Worm (Caenorhabditis elegans) whole organism, mixed stage, embryonic: ENCODE data around the gene ess-2.

ENCODE experiments used
- M03D4.4 ChIP-seq: sonication (generic microtip); optimal IDR thresholded peaks from 2 replicates; lab custom pipeline; 2017; ENCODE audit warnings: mild to moderate bottlenecking, missing genetic modification characterization, missing compliant biosample characterization
- bed-3 ChIP-seq: fragments of 200-800 bp; sonication (Bioruptor generic); optimal IDR thresholded peaks from 3 replicates; lab custom pipeline; 2018; ENCODE audit warnings: mild to moderate bottlenecking, missing genetic modification characterization, moderate library complexity, missing compliant biosample characterization
- blmp-1 ChIP-seq: fragments of 150-350 bp; optimal IDR thresholded peaks from 2 replicates; lab custom pipeline; 2014; ENCODE audit warnings: missing biosample characterization, missing genetic modification characterization
- ceh-39 ChIP-seq: fragments of 150-350 bp; optimal IDR thresholded peaks from 2 replicates; lab custom pipeline; 2014; ENCODE audit warnings: missing biosample characterization, missing genetic modification characterization
- ceh-43 ChIP-seq: fragments of 200-800 bp; sonication (Bioruptor generic); optimal IDR thresholded peaks from 2 replicates; lab custom pipeline; 2018; ENCODE audit warnings: mild to moderate bottlenecking, missing genetic modification characterization, moderate library complexity, missing compliant biosample characterization
- ceh-83 ChIP-seq: fragments of 200-800 bp; sonication (Bioruptor generic); optimal IDR thresholded peaks from 2 replicates; lab custom pipeline; 2018; ENCODE audit warnings: mild to moderate bottlenecking, missing genetic modification characterization, missing compliant biosample characterization
- ces-1 ChIP-seq: fragments of 150-350 bp; optimal IDR thresholded peaks from 2 replicates; lab custom pipeline; 2014; ENCODE audit warnings: missing biosample characterization, missing genetic modification reagents, missing genetic modification characterization
- cnd-1 ChIP-seq: fragments of 200-800 bp; sonication (Bioruptor generic); optimal IDR thresholded peaks from 2 replicates; lab custom pipeline; 2018; ENCODE audit warnings: mild to moderate bottlenecking, missing genetic modification characterization, missing compliant biosample characterization
- drap-1 ChIP-seq: fragments of 200-800 bp; sonication (Bioruptor generic); optimal IDR thresholded peaks from 3 replicates; lab custom pipeline; 2018; ENCODE audit warnings: mild to moderate bottlenecking, missing genetic modification characterization, missing compliant biosample characterization
- elt-1 ChIP-seq: sonication (generic microtip); optimal IDR thresholded peaks from 2 replicates; lab custom pipeline; 2017; ENCODE audit warnings: missing genetic modification characterization, mild to moderate bottlenecking, missing compliant biosample characterization, antibody characterized with exemption, moderate library complexity, borderline replicate concordance; ENCODE audit not compliant: insufficient read depth
- elt-3 ChIP-seq: fragments of 150-350 bp; optimal IDR thresholded peaks from 2 replicates; lab custom pipeline; 2014; ENCODE audit warnings: missing biosample characterization, missing genetic modification characterization
- flh-1 ChIP-seq: fragments of 200-800 bp; sonication (Bioruptor generic); optimal IDR thresholded peaks from 2 replicates; lab custom pipeline; 2018; ENCODE audit warnings: mild to moderate bottlenecking, missing genetic modification characterization, moderate library complexity, missing compliant biosample characterization
- ham-2 ChIP-seq: fragments of 200-800 bp; sonication (Bioruptor generic); optimal IDR thresholded peaks from 2 replicates; lab custom pipeline; 2018; ENCODE audit warnings: mild to moderate bottlenecking, missing genetic modification characterization, missing compliant biosample characterization
- hlh-1 ChIP-seq: fragments of 150-350 bp; optimal IDR thresholded peaks from 2 replicates; lab custom pipeline; 2014; ENCODE audit warnings: missing biosample characterization, missing genetic modification reagents, missing genetic modification characterization
- lin-13 ChIP-seq: fragments of 150-350 bp; optimal IDR thresholded peaks from 2 replicates; lab custom pipeline; 2014; ENCODE audit warnings: missing biosample characterization, missing genetic modification characterization
- lin-32 ChIP-seq: fragments of 200-800 bp; sonication (Bioruptor generic); optimal IDR thresholded peaks from 2 replicates; lab custom pipeline; 2018; ENCODE audit warnings: mild to moderate bottlenecking, missing genetic modification characterization, missing compliant biosample characterization
- lsy-2 ChIP-seq: fragments of 150-350 bp; optimal IDR thresholded peaks from 2 replicates; lab custom pipeline; 2014; ENCODE audit warnings: missing biosample characterization, missing genetic modification characterization
- mab-5 ChIP-seq: fragments of 150-350 bp; optimal IDR thresholded peaks from 2 replicates; lab custom pipeline; 2014; ENCODE audit warnings: missing biosample characterization, missing genetic modification characterization
- mep-1 ChIP-seq: fragments of 150-350 bp; optimal IDR thresholded peaks from 2 replicates; lab custom pipeline; 2017; ENCODE audit warnings: missing biosample characterization, missing genetic modification reagents, missing genetic modification characterization, inconsistent platforms
- mls-2 ChIP-seq: sonication (generic microtip); optimal IDR thresholded peaks from 2 replicates; lab custom pipeline; 2016; ENCODE audit warnings: mild to moderate bottlenecking, missing genetic modification characterization, moderate library complexity, missing compliant biosample characterization
- nhr-12 ChIP-seq: fragments of 150-350 bp; optimal IDR thresholded peaks from 2 replicates; lab custom pipeline; 2014; ENCODE audit warnings: missing biosample characterization, missing genetic modification characterization
- nhr-2 ChIP-seq: fragments of 150-350 bp; optimal IDR thresholded peaks from 2 replicates; lab custom pipeline; 2014; ENCODE audit warnings: missing biosample characterization, missing genetic modification characterization
- nhr-237 ChIP-seq: fragments of 150-350 bp; optimal IDR thresholded peaks from 2 replicates; lab custom pipeline; 2014; ENCODE audit warnings: missing biosample characterization, missing genetic modification characterization
- nhr-28 ChIP-seq: fragments of 150-350 bp; optimal IDR thresholded peaks from 2 replicates; lab custom pipeline; 2014; ENCODE audit warnings: missing biosample characterization, missing genetic modification characterization
- pha-4 ChIP-seq: fragments of 150-350 bp; optimal IDR thresholded peaks from 2 replicates; lab custom pipeline; 2018; ENCODE audit warnings: missing biosample characterization, missing genetic modification reagents, missing genetic modification characterization
- sem-2 ChIP-seq: fragments of 200-800 bp; sonication (Bioruptor generic); optimal IDR thresholded peaks from 2 replicates; lab custom pipeline; 2018; ENCODE audit warnings: mild to moderate bottlenecking, missing genetic modification characterization, missing compliant biosample characterization
- snpc-4 ChIP-seq: fragments of 150-350 bp; optimal IDR thresholded peaks from 2 replicates; lab custom pipeline; 2014; ENCODE audit warnings: missing biosample characterization, missing genetic modification characterization
- sptf-1 ChIP-seq: sonication (generic microtip); optimal IDR thresholded peaks from 2 replicates; lab custom pipeline; 2017; ENCODE audit warnings: mild to moderate bottlenecking, missing genetic modification characterization, moderate library complexity, missing compliant biosample characterization
- tbx-8 ChIP-seq: fragments of 200-800 bp; sonication (Bioruptor generic); optimal IDR thresholded peaks from 2 replicates; lab custom pipeline; 2018; ENCODE audit warnings: mild to moderate bottlenecking, missing genetic modification characterization, moderate library complexity, missing compliant biosample characterization
- unc-120 ChIP-seq: sonication (generic microtip); optimal IDR thresholded peaks from 2 replicates; lab custom pipeline; 2017; ENCODE audit warnings: missing genetic modification characterization, missing compliant biosample characterization; ENCODE audit not compliant: poor library complexity, severe bottlenecking
- unc-39 ChIP-seq: fragments of 150-350 bp; optimal IDR thresholded peaks from 2 replicates; lab custom pipeline; 2014; ENCODE audit warnings: missing biosample characterization, missing genetic modification characterization
- unc-62 ChIP-seq: fragments of 150-350 bp; optimal IDR thresholded peaks from 2 replicates; lab custom pipeline; 2014; ENCODE audit warnings: missing biosample characterization, missing genetic modification reagents, missing genetic modification characterization
- zip-8 ChIP-seq: fragments of 150-350 bp; optimal IDR thresholded peaks from 2 replicates; lab custom pipeline; 2014; ENCODE audit warnings: missing biosample characterization, missing genetic modification characterization
- ztf-11 ChIP-seq: fragments of 150-350 bp; optimal IDR thresholded peaks from 2 replicates; lab custom pipeline; 2014; ENCODE audit warnings: missing biosample characterization, missing genetic modification characterization

The ess-2 gene

ce11 chrIII:8446940-8447403 lies 43.2 kb downstream of the ess-2 start, which contains the start of gene rpn-3:
Gene rpn-3, plus strand, starts transcription at chrIII:8447353.
- TF ChIP-seq lin-32 (GFP tag; lab: Kevin White, UChicago) (no peak), sptf-1 (tag; lab: Kevin White, UChicago) (peak; percentile 79), mls-2 (tag; lab: Kevin White, UChicago) (peak; percentile 60), ham-2 (no peak), unc-62 (GFP tag; lab: Kevin White, UChicago) (peak; percentile 70), elt-1 (tag; lab: Kevin White, UChicago) (peak; percentile 16), nhr-28 (tag; lab: Kevin White, UChicago) (no peak), ces-1 (GFP tag; lab: Kevin White, UChicago) (peak; percentile 98), mab-5 (tag; lab: Kevin White, UChicago) (peak; percentile 92), flh-1 (no peak), mep-1 (peak; percentile 99), pha-4 (tag; lab: Kevin White, UChicago) (peak; percentile 99), unc-120 (peak; percentile 100), ztf-11 (tag; lab: Kevin White, UChicago) (peak; percentile 71), lsy-2 (tag; lab: Kevin White, UChicago) (peak; percentile 91), elt-3 (tag; lab: Kevin White, UChicago) (peak; percentile 71), blmp-1 (tag; lab: Kevin White, UChicago) (peak; percentile 35), nhr-237 (peak; percentile 97), ceh-83 (GFP tag; lab: Kevin White, UChicago) (no peak), ceh-39 (peak; percentile 93), lin-13 (tag; lab: Kevin White, UChicago) (peak; percentile 95), hlh-1 (tag; lab: Kevin White, UChicago) (peak; percentile 53), ceh-43 (GFP tag; lab: Kevin White, UChicago) (no peak), M03D4.4 (tag; lab: Kevin White, UChicago) (peak; percentile 44), nhr-2 (tag; lab: Kevin White, UChicago) (peak; percentile 70), drap-1 (GFP tag; lab: Kevin White, UChicago) (peak; percentile 42)

DNA sequence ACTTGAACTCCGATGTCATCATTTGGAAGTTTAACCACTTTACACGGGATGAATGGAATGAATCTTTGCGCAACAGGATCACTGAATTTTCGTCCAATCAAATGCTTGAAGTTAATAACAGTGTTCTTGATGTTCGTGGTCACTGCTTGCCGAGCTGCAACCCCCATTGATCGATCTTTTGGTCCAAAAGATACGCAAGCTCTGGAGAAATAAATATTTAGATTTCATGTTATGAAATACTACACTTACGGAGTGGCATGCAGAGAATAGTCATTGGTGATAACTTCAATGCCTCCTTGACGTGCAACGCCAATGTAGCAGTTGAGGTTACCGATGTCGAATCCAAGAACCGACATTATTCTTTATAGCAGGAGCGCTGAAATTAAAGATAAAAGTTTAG lies 43.6 kb downstream of the ess-2 start, which contains the start of gene hsp-110:
Gene hsp-110 (minus strand): TSS at position 376 of the 400 bp plus-strand sequence.
- TF ChIP-seq ceh-43 (GFP tag; lab: Kevin White, UChicago) (no peak), nhr-28 (tag; lab: Kevin White, UChicago) (no peak), mls-2 (tag; lab: Kevin White, UChicago) (no peak), mab-5 (tag; lab: Kevin White, UChicago) (no peak), mep-1 (no peak), ham-2 (no peak), bed-3 (GFP tag; lab: Kevin White, UChicago) (no peak), unc-120 (no peak), cnd-1 (tag; lab: Kevin White, UChicago) (no peak), blmp-1 (tag; lab: Kevin White, UChicago) (no peak), tbx-8 (GFP tag; lab: Kevin White, UChicago) (no peak), ces-1 (GFP tag; lab: Kevin White, UChicago) (no peak), snpc-4 (tag; lab: Kevin White, UChicago) (no peak), nhr-2 (tag; lab: Kevin White, UChicago) (no peak), sptf-1 (tag; lab: Kevin White, UChicago) (no peak), elt-3 (tag; lab: Kevin White, UChicago) (no peak), hlh-1 (tag; lab: Kevin White, UChicago) (no peak), M03D4.4 (tag; lab: Kevin White, UChicago) (no peak), sem-2 (GFP tag; lab: Kevin White, UChicago) (no peak), unc-39 (tag; lab: Kevin White, UChicago) (no peak)

- TF ChIP-seq unc-39 (tag; lab: Kevin White, UChicago) (no peak), sem-2 (GFP tag; lab: Kevin White, UChicago) (no peak), elt-3 (tag; lab: Kevin White, UChicago) (no peak), mep-1 (no peak), nhr-12 (tag; lab: Kevin White, UChicago) (no peak), ceh-39 (no peak), nhr-28 (tag; lab: Kevin White, UChicago) (no peak), lin-32 (GFP tag; lab: Kevin White, UChicago) (no peak), zip-8 (tag; lab: Kevin White, UChicago) (no peak), ces-1 (GFP tag; lab: Kevin White, UChicago) (no peak), nhr-2 (tag; lab: Kevin White, UChicago) (no peak), hlh-1 (tag; lab: Kevin White, UChicago) (no peak), unc-62 (GFP tag; lab: Kevin White, UChicago) (no peak)
These were observed 44.1 kb downstream of the ess-2 start for ce11 chrIII:8446061-8446460.
